Worm (Caenorhabditis elegans) whole organism, young adult: ENCODE measurements around the gene cdt-2.

Source experiments
- B0261.1 ChIP-seq: sonication (generic microtip); optimal IDR thresholded peaks from 2 replicates; lab custom pipeline; 2016; ENCODE audit warnings: mild to moderate bottlenecking, missing genetic modification characterization, moderate library complexity, missing compliant biosample characterization
- F49E8.2 ChIP-seq: sonication (generic microtip); optimal IDR thresholded peaks from 3 replicates; lab custom pipeline; 2017; ENCODE audit warnings: missing genetic modification characterization, mild to moderate bottlenecking, missing compliant biosample characterization, antibody characterized with exemption, moderate library complexity; ENCODE audit not compliant: insufficient read depth
- cebp-2 ChIP-seq: fragments of 200-800 bp; sonication (Bioruptor generic); IDR thresholded peaks from 2 replicates; pipeline ENCODE4 v1.3.6; 2022; ENCODE audit warnings: missing genetic modification characterization, missing compliant biosample characterization
- efl-1 ChIP-seq: fragments of 150-350 bp; optimal IDR thresholded peaks from 2 replicates; lab custom pipeline; 2014; ENCODE audit warnings: missing biosample characterization, missing genetic modification reagents, missing genetic modification characterization

DNA sequence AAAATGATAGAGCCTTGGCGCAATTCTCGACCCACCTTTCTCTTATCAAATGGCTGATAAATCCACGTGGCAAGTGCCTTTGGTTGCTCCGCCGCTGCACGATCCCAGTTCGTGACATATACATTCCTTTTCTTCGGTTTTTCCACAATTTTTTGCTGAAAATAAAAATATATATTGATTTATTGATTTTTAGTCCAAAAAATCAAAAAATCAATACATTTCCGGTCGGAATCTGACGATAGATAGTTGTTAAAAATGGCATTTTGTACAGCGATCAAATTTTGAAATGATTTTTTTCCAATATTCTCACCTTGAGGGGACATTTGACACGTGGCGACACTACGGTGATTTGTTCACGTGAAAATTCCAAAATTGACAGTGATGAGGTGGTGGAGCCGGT, 47.2 kb downstream of the cdt-2 start:
- TF ChIP-seq efl-1 (GFP tag; lab: Kevin White, UChicago) (no peak), B0261.1 (tag; lab: Kevin White, UChicago) (no peak), cebp-2 (no peak), F49E8.2 (tag; lab: Kevin White, UChicago) (no peak)
